Worm (Caenorhabditis elegans) whole organism, midembryonic: ENCODE results near the gene R07H5.9.
"Not testable (repeated sequence)": the region's sequence is repeated elsewhere in the genome, so short reads cannot be mapped to it uniquely, and the experiment has no call there.

Experiments
- flt-1 ChIP-seq: fragments of 200-800 bp; sonication (Bioruptor generic); IDR thresholded peaks from 2 replicates; pipeline ENCODE4 v1.3.6; 2022; ENCODE audit warnings: missing genetic modification characterization, missing compliant biosample characterization
- klf-2 ChIP-seq: fragments of 200-800 bp; sonication (Bioruptor generic); conservative IDR thresholded peaks from 2 replicates; pipeline ENCODE4 v1.3.6; 2022; ENCODE audit warnings: missing genetic modification reagents, missing genetic modification characterization, missing compliant biosample characterization
- med-1 ChIP-seq: sonication (generic microtip); optimal IDR thresholded peaks from 2 replicates; lab custom pipeline; 2017; ENCODE audit warnings: missing genetic modification characterization, mild to moderate bottlenecking, missing compliant biosample characterization, antibody characterized with exemption, missing genetic modification reagents; ENCODE audit not compliant: insufficient read depth
- tab-1 ChIP-seq: fragments of 200-800 bp; sonication (Bioruptor generic); IDR thresholded peaks from 2 replicates; pipeline ENCODE4 v1.3.6; 2022; ENCODE audit warnings: missing genetic modification characterization, missing compliant biosample characterization
- ztf-23 ChIP-seq: fragments of 200-800 bp; sonication (Bioruptor generic); IDR thresholded peaks from 2 replicates; pipeline ENCODE4 v1.3.6; 2022; ENCODE audit warnings: missing genetic modification reagents, missing genetic modification characterization, missing compliant biosample characterization
- ztf-29 ChIP-seq: fragments of 200-800 bp; sonication (Bioruptor generic); IDR thresholded peaks from 2 replicates; pipeline ENCODE4 v1.3.6; 2022; ENCODE audit warnings: missing genetic modification reagents, missing genetic modification characterization, missing compliant biosample characterization

- TF ChIP-seq flt-1 (GFP tag; lab: Robert Waterston, UW); med-1 (GFP tag; lab: Kevin White, UChicago): not testable (repeated sequence)
- TF ChIP-seq tab-1 (GFP tag; lab: Robert Waterston, UW) (peak; percentile 84), ztf-23 (GFP tag; lab: Robert Waterston, UW) (peak; percentile 77; the same call in 1 of the 2 replicates), ztf-29 (peak; percentile 62; the same call in 1 of the 2 replicates), klf-2 (peak; percentile 53; the same call in 1 of the 2 replicates)
These were observed 10.4 kb upstream of the R07H5.9 start for ce11 chrIV:11196866-11197265.
